Fruit fly (Drosophila melanogaster) whole organism, embryonic: ENCODE measurements around the gene Pebp1.
A peak's percentile ranks its signal among the peaks of the same experiment; 100 is the strongest.

Experiments used
- Asciz ChIP-seq: fragments of 200-800 bp; sonication (Bioruptor generic); optimal IDR thresholded peaks from 2 replicates; lab custom pipeline; 2017; ENCODE audit warnings: missing biosample characterization, mild to moderate bottlenecking, missing genetic modification characterization, missing genetic modification reagents
- BtbVII ChIP-seq: fragments of 200-800 bp; sonication (Bioruptor generic); optimal IDR thresholded peaks from 3 replicates; lab custom pipeline; 2017; ENCODE audit warnings: missing biosample characterization, mild to moderate bottlenecking, missing genetic modification characterization
- CG10321 ChIP-seq: fragments of 200-800 bp; sonication (Bioruptor generic); IDR thresholded peaks from 2 replicates; pipeline ENCODE4 v1.3.6; 2022; ENCODE audit warnings: missing biosample characterization, missing genetic modification characterization
- CG11696 ChIP-seq: fragments of 200-800 bp; sonication (Bioruptor generic); IDR thresholded peaks from 2 replicates; pipeline ENCODE4 v1.3.6; 2022; ENCODE audit warnings: missing biosample characterization, missing genetic modification characterization
- CG12769 ChIP-seq: fragments of 200-800 bp; sonication (Bioruptor generic); optimal IDR thresholded peaks from 2 replicates; lab custom pipeline; 2019; ENCODE audit warnings: missing biosample characterization, mild to moderate bottlenecking, missing genetic modification characterization, moderate library complexity
- CG14050 ChIP-seq: fragments of 200-800 bp; sonication (Bioruptor generic); IDR thresholded peaks from 3 replicates; pipeline ENCODE4 v1.3.6; 2022; ENCODE audit warnings: missing biosample characterization, missing genetic modification characterization
- CG15269 ChIP-seq: fragments of 200-800 bp; sonication (Bioruptor generic); optimal IDR thresholded peaks from 2 replicates; lab custom pipeline; 2018; ENCODE audit warnings: missing biosample characterization, mild to moderate bottlenecking, missing genetic modification characterization, moderate library complexity
- CG1603 ChIP-seq: fragments of 200-800 bp; sonication (Bioruptor generic); optimal IDR thresholded peaks from 2 replicates; lab custom pipeline; 2019; ENCODE audit warnings: missing biosample characterization, mild to moderate bottlenecking, missing genetic modification characterization, moderate library complexity
- CG17359 ChIP-seq: fragments of 200-800 bp; sonication (Bioruptor generic); optimal IDR thresholded peaks from 3 replicates; lab custom pipeline; 2018; ENCODE audit warnings: missing biosample characterization, mild to moderate bottlenecking, missing genetic modification characterization, moderate library complexity
- CG2202 ChIP-seq: fragments of 200-800 bp; sonication (Bioruptor generic); optimal IDR thresholded peaks from 2 replicates; lab custom pipeline; 2018; ENCODE audit warnings: missing biosample characterization, mild to moderate bottlenecking, missing genetic modification characterization
- CG2875 ChIP-seq: fragments of 200-800 bp; sonication (Bioruptor generic); optimal IDR thresholded peaks from 2 replicates; lab custom pipeline; 2017; ENCODE audit warnings: missing biosample characterization, mild to moderate bottlenecking, missing genetic modification characterization, missing genetic modification reagents
- CG33557 ChIP-seq: fragments of 200-800 bp; sonication (Bioruptor generic); optimal IDR thresholded peaks from 2 replicates; lab custom pipeline; 2019; ENCODE audit warnings: missing biosample characterization, mild to moderate bottlenecking, missing genetic modification characterization, moderate library complexity
- CG4282 ChIP-seq: fragments of 200-800 bp; sonication (Bioruptor generic); optimal IDR thresholded peaks from 2 replicates; lab custom pipeline; 2016; ENCODE audit warnings: missing biosample characterization, missing genetic modification characterization
- CG7839 ChIP-seq: fragments of 200-800 bp; sonication (Bioruptor generic); optimal IDR thresholded peaks from 3 replicates; lab custom pipeline; 2018; ENCODE audit warnings: missing biosample characterization, mild to moderate bottlenecking, missing genetic modification characterization, moderate library complexity
- CG9609 ChIP-seq: fragments of 200-800 bp; sonication (Bioruptor generic); optimal IDR thresholded peaks from 3 replicates; lab custom pipeline; 2016; ENCODE audit warnings: missing biosample characterization, missing genetic modification characterization
- CoRest ChIP-seq: fragments of 200-800 bp; sonication (Bioruptor generic); optimal IDR thresholded peaks from 3 replicates; lab custom pipeline; 2018; ENCODE audit warnings: missing biosample characterization, mild to moderate bottlenecking, missing genetic modification characterization, moderate library complexity
- D19A ChIP-seq: fragments of 200-800 bp; optimal IDR thresholded peaks from 3 replicates; lab custom pipeline; 2019; ENCODE audit warnings: missing biosample characterization, mild to moderate bottlenecking, missing genetic modification characterization, moderate library complexity
- Deaf1 ChIP-seq: fragments of 200-800 bp; optimal IDR thresholded peaks from 3 replicates; lab custom pipeline; 2019; ENCODE audit warnings: missing biosample characterization, mild to moderate bottlenecking, missing genetic modification characterization, moderate library complexity
- Dfd ChIP-seq, 2 experiments: fragments of >200 bp; optimal IDR thresholded peaks; 2 replicates each; lab custom pipeline; 2017; ENCODE audit warnings: missing biosample characterization in 2 of 2, missing genetic modification characterization in 2 of 2
- Hr78 ChIP-seq, 2 experiments: fragments of 200-800 bp in 1 of 2; fragments of >200 bp in 1 of 2; sonication (Bioruptor generic) in 1 of 2; optimal IDR thresholded peaks; 2 replicates each; lab custom pipeline; 2017 to 2019; ENCODE audit warnings: missing biosample characterization in 2 of 2, missing genetic modification characterization in 2 of 2, mild to moderate bottlenecking in 1 of 2, moderate library complexity in 1 of 2
- Jarid2 ChIP-seq: fragments of 200-800 bp; sonication (Bioruptor generic); optimal IDR thresholded peaks from 3 replicates; lab custom pipeline; 2017; ENCODE audit warnings: mild to moderate bottlenecking, missing biosample characterization, missing genetic modification reagents, missing genetic modification characterization
- Med ChIP-seq: fragments of 200-800 bp; sonication (Bioruptor generic); peaks from one replicate; lab custom pipeline; 2016; ENCODE audit warnings: missing biosample characterization, missing genetic modification characterization, mild to moderate bottlenecking, inconsistent platforms, moderate library complexity
- Nf-YA ChIP-seq: fragments of 200-800 bp; sonication (Bioruptor generic); IDR thresholded peaks from 2 replicates; pipeline ENCODE4 v1.3.6; 2022; ENCODE audit warnings: missing biosample characterization, missing genetic modification characterization
- Oli ChIP-seq: fragments of 200-800 bp; sonication (Bioruptor generic); optimal IDR thresholded peaks from 2 replicates; lab custom pipeline; 2018; ENCODE audit warnings: missing biosample characterization, mild to moderate bottlenecking, missing genetic modification characterization, moderate library complexity
- Pdp1 ChIP-seq, 2 experiments: fragments of 200-800 bp; sonication (Bioruptor generic); optimal IDR thresholded peaks; 3 replicates each; lab custom pipeline; 2016; ENCODE audit warnings: missing biosample characterization in 2 of 2, missing genetic modification characterization in 2 of 2, mild to moderate bottlenecking in 1 of 2, moderate library complexity in 1 of 2
- Rfx ChIP-seq: fragments of 200-800 bp; sonication (Bioruptor generic); IDR thresholded peaks from 2 replicates; pipeline ENCODE4 v1.3.6; 2022; ENCODE audit warnings: missing biosample characterization, missing genetic modification characterization
- Xbp1 ChIP-seq: fragments of 200-800 bp; sonication (Bioruptor generic); optimal IDR thresholded peaks from 3 replicates; lab custom pipeline; 2016; ENCODE audit warnings: missing biosample characterization, mild to moderate bottlenecking, missing genetic modification characterization
- abd-A ChIP-seq: fragments of 200-800 bp; sonication (Bioruptor generic); optimal IDR thresholded peaks from 3 replicates; lab custom pipeline; 2019; ENCODE audit warnings: missing biosample characterization, mild to moderate bottlenecking, missing genetic modification characterization, moderate library complexity
- ato ChIP-seq: fragments of 200-800 bp; sonication (Bioruptor generic); IDR thresholded peaks from 2 replicates; pipeline ENCODE4 v1.3.6; 2022; ENCODE audit warnings: missing biosample characterization, missing genetic modification characterization; ENCODE audit not compliant: partially characterized antibody
- br ChIP-seq: fragments of >200 bp; optimal IDR thresholded peaks from 2 replicates; lab custom pipeline; 2017
- cg ChIP-seq: fragments of 200-800 bp; sonication (Bioruptor generic); optimal IDR thresholded peaks from 3 replicates; lab custom pipeline; 2019; ENCODE audit warnings: missing biosample characterization, mild to moderate bottlenecking, missing genetic modification characterization, moderate library complexity
- cwo ChIP-seq: fragments of 200-800 bp; sonication (Bioruptor generic); optimal IDR thresholded peaks from 3 replicates; lab custom pipeline; 2017; ENCODE audit warnings: missing biosample characterization, missing genetic modification characterization, mild to moderate bottlenecking, moderate library complexity, missing genetic modification reagents
- en ChIP-seq: fragments of 200-800 bp; sonication (Bioruptor generic); optimal IDR thresholded peaks from 2 replicates; lab custom pipeline; 2016; ENCODE audit warnings: missing biosample characterization, missing genetic modification characterization
- esg ChIP-seq: fragments of 200-800 bp; sonication (Bioruptor generic); conservative IDR thresholded peaks from 2 replicates; pipeline ENCODE4 v1.3.6; 2022; ENCODE audit warnings: missing biosample characterization, missing genetic modification characterization
- fd96Cb ChIP-seq: fragments of 200-800 bp; sonication (Bioruptor generic); optimal IDR thresholded peaks from 2 replicates; lab custom pipeline; 2018; ENCODE audit warnings: missing biosample characterization, mild to moderate bottlenecking, missing genetic modification characterization, moderate library complexity
- hb ChIP-seq: fragments of 200-800 bp; sonication (Bioruptor generic); IDR thresholded peaks from 3 replicates; pipeline ENCODE4 v1.3.6; 2022; ENCODE audit warnings: missing biosample characterization, missing genetic modification characterization; ENCODE audit not compliant: partially characterized antibody
- ind ChIP-seq: fragments of 200-800 bp; sonication (Bioruptor generic); optimal IDR thresholded peaks from 3 replicates; lab custom pipeline; 2016; ENCODE audit warnings: missing biosample characterization, missing genetic modification characterization
- lmd ChIP-seq: fragments of 200-800 bp; sonication (Bioruptor generic); IDR thresholded peaks from 2 replicates; pipeline ENCODE4 v1.3.6; 2022; ENCODE audit warnings: missing biosample characterization, missing genetic modification characterization
- maf-S ChIP-seq: fragments of 200-800 bp; sonication (Bioruptor generic); optimal IDR thresholded peaks from 2 replicates; lab custom pipeline; 2016; ENCODE audit warnings: missing biosample characterization, missing genetic modification characterization
- p53 ChIP-seq: fragments of 200-800 bp; sonication (Bioruptor generic); optimal IDR thresholded peaks from 2 replicates; lab custom pipeline; 2016; ENCODE audit warnings: missing biosample characterization, missing genetic modification characterization
- pb ChIP-seq: fragments of 200-800 bp; sonication (Bioruptor generic); optimal IDR thresholded peaks from 3 replicates; lab custom pipeline; 2016; ENCODE audit warnings: missing biosample characterization, missing genetic modification characterization
- sc ChIP-seq, 3 experiments: fragments of >200 bp in 2 of 3; fragments of 200-800 bp in 1 of 3; sonication (Bioruptor generic) in 1 of 3; optimal IDR thresholded peaks; 2 replicates in 2 of 3; 3 replicates in 1 of 3; lab custom pipeline; 2017; ENCODE audit warnings: mild to moderate bottlenecking in 1 of 3, missing biosample characterization in 1 of 3, missing genetic modification characterization in 1 of 3, missing genetic modification reagents in 1 of 3
- sens ChIP-seq: fragments of 200-800 bp; sonication (Bioruptor generic); peaks from one replicate; lab custom pipeline; 2016; ENCODE audit warnings: missing biosample characterization, missing genetic modification characterization
- seq ChIP-seq: fragments of 200-800 bp; sonication (Bioruptor generic); IDR thresholded peaks from 2 replicates; pipeline ENCODE4 v1.3.6; 2022; ENCODE audit warnings: missing biosample characterization, missing genetic modification characterization
- sug ChIP-seq: fragments of 200-800 bp; optimal IDR thresholded peaks from 2 replicates; lab custom pipeline; 2019; ENCODE audit warnings: missing biosample characterization, mild to moderate bottlenecking, missing genetic modification characterization, moderate library complexity
- twi ChIP-seq: fragments of 200-800 bp; optimal IDR thresholded peaks from 2 replicates; lab custom pipeline; 2019; ENCODE audit warnings: missing biosample characterization, mild to moderate bottlenecking, missing genetic modification characterization, moderate library complexity
- unpg ChIP-seq: fragments of 200-800 bp; sonication (Bioruptor generic); optimal IDR thresholded peaks from 3 replicates; lab custom pipeline; 2018; ENCODE audit warnings: missing biosample characterization, mild to moderate bottlenecking, missing genetic modification characterization, moderate library complexity
- vvl ChIP-seq: fragments of 200-800 bp; sonication (Bioruptor generic); IDR thresholded peaks from 2 replicates; pipeline ENCODE4 v1.3.6; 2022; ENCODE audit warnings: missing biosample characterization, missing genetic modification characterization

Pebp1 gene

DNA sequence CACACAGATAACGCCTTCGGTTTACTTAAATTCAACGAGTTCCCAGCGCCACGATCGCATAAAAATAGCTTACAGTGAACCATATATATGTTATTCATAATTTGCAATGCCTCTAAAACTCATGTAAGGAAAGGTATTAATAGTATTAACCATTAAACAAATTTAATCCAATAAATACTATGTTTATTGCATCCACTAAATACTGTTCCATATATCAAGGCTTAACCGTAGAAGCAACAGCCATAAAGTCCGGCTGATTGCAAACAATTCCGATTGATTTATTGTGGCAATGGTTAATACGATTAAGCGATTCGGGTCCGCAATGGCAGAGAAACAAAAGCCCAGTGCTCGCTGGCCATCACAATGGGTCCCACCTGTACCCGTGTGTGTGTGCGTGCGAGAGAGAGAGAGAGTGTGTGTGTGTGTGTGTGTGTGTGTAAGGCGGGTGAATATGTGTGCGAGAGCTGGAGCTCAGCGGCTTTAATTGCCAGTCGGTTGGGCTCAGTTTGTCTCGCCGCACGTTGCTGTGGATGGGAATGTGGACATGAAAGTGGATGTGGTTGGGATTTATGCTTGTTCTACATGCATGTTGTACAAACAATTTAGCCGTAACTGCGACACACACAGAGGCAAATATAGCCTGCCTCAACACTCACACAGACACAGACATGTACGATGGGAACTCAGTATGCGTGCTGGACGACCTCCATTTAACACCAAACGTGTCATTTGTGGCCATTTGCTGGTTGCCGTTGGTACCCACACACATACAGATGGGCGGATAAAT, 28.9 kb downstream of the Pebp1 start (continued):
- peak in 1 of 2 experiments; percentile 31 for TF ChIP-seq Pdp1 (GFP tag; optimal IDR thresholded peaks at IDR 0.05; lab: Kevin White, UChicago)
- peak; percentile 2 for TF ChIP-seq sug (tag; lab: Kevin White, UChicago)
- TF ChIP-seq Med (GFP tag; lab: Kevin White, UChicago), result peak; percentile 79
- TF ChIP-seq Dfd (GFP tag; optimal IDR thresholded peaks at IDR 0.05; lab: Kevin White, UChicago), result no peak
- TF ChIP-seq CG7839 (tag; lab: Kevin White, UChicago), result peak; percentile 58
- TF ChIP-seq ato (GFP tag; lab: Robert Waterston, UW), result no peak
- no peak for TF ChIP-seq CG33557
- TF ChIP-seq CG4282 (GFP tag; lab: Kevin White, UChicago), result no peak
- TF ChIP-seq p53 (GFP tag; lab: Kevin White, UChicago), result no peak
- no peak for TF ChIP-seq CG11696 (GFP tag; lab: Robert Waterston, UW)
- TF ChIP-seq Hr78 (GFP tag; optimal IDR thresholded peaks at IDR 0.05; lab: Kevin White, UChicago), result no peak
- peak; percentile 15 for TF ChIP-seq CoRest (tag; lab: Kevin White, UChicago)
- no peak for TF ChIP-seq maf-S (GFP tag; lab: Kevin White, UChicago)
- TF ChIP-seq twi (tag; lab: Kevin White, UChicago), result no peak
- TF ChIP-seq pb (GFP tag; lab: Kevin White, UChicago), result no peak
- TF ChIP-seq BtbVII (GFP tag; lab: Kevin White, UChicago), result peak; percentile 11
- no peak for TF ChIP-seq esg
- peak; percentile 73 for TF ChIP-seq fd96Cb
- TF ChIP-seq ind (GFP tag; lab: Kevin White, UChicago), result peak; percentile 59
- TF ChIP-seq Nf-YA (GFP tag; lab: Robert Waterston, UW), result 0 out of 2 replicates have a peak, but pooled peaks have one; percentile 13
- peak; percentile 48 for TF ChIP-seq CG17359 (tag; lab: Kevin White, UChicago)
- no peak for TF ChIP-seq CG9609 (GFP tag; lab: Kevin White, UChicago)
- no peak for TF ChIP-seq Xbp1 (GFP tag; lab: Kevin White, UChicago)
- TF ChIP-seq hb (GFP tag; lab: Robert Waterston, UW), result no peak
- TF ChIP-seq sc (optimal IDR thresholded peaks at IDR 0.05; lab: Kevin White, UChicago), result no peak
- no peak for TF ChIP-seq sc (GFP tag; optimal IDR thresholded peaks at IDR 0.05; lab: Kevin White, UChicago)
- no peak for TF ChIP-seq CG2202
- TF ChIP-seq seq (GFP tag; lab: Robert Waterston, UW), result no peak
- TF ChIP-seq sens (GFP tag; lab: Kevin White, UChicago), result peak; percentile 90
- peak; percentile 52; the same call in 1 of the 2 replicates for TF ChIP-seq lmd (GFP tag; lab: Robert Waterston, UW)
- peak; percentile 51; the same call in 1 of the 2 replicates for TF ChIP-seq Rfx (GFP tag; lab: Robert Waterston, UW)
- TF ChIP-seq CG12769 (tag; lab: Kevin White, UChicago), result peak; percentile 28
- TF ChIP-seq CG10321 (GFP tag; lab: Robert Waterston, UW), result no peak
- TF ChIP-seq CG1603, result peak; percentile 45
- TF ChIP-seq cg (GFP tag; lab: Kevin White, UChicago), result peak; percentile 35
- peak; percentile 47 for TF ChIP-seq D19A (tag; lab: Kevin White, UChicago)
- TF ChIP-seq vvl (GFP tag; lab: Robert Waterston, UW), result peak; percentile 27; the same call in 1 of the 2 replicates
- 0 out of 3 replicates have a peak, but pooled peaks have one; percentile 35 for TF ChIP-seq CG14050 (GFP tag; lab: Robert Waterston, UW)
- TF ChIP-seq br (lab: Kevin White, UChicago), result no peak
- TF ChIP-seq unpg (GFP tag; lab: Kevin White, UChicago), result peak; percentile 26
- peak; percentile 66 for TF ChIP-seq Deaf1 (tag; lab: Kevin White, UChicago)
- TF ChIP-seq cwo (GFP tag; lab: Kevin White, UChicago), result peak; percentile 54
- no peak for TF ChIP-seq en (GFP tag; lab: Kevin White, UChicago)
- no peak for TF ChIP-seq Oli
- TF ChIP-seq Asciz, result peak; percentile 53
- TF ChIP-seq CG2875 (GFP tag; lab: Kevin White, UChicago), result no peak
- TF ChIP-seq CG15269 (tag; lab: Kevin White, UChicago), result peak; percentile 25
- TF ChIP-seq Jarid2 (GFP tag; lab: Kevin White, UChicago), result peak; percentile 35
- TF ChIP-seq abd-A, result peak; percentile 81
